Fruit fly (Drosophila melanogaster) whole organism, embryonic: ENCODE results near the gene CG32647.
A peak's percentile ranks its signal among the peaks of the same experiment; 100 is the strongest.

Experiments
- ATbp ChIP-seq: fragments of 200-800 bp; sonication (Bioruptor generic); optimal IDR thresholded peaks from 2 replicates; lab custom pipeline; 2017; ENCODE audit warnings: missing biosample characterization, mild to moderate bottlenecking, missing genetic modification characterization, missing genetic modification reagents
- B-H2 ChIP-seq: fragments of 200-800 bp; sonication (Bioruptor generic); optimal IDR thresholded peaks from 2 replicates; lab custom pipeline; 2018; ENCODE audit warnings: missing biosample characterization, mild to moderate bottlenecking, missing genetic modification characterization
- BtbVII ChIP-seq: fragments of 200-800 bp; sonication (Bioruptor generic); optimal IDR thresholded peaks from 3 replicates; lab custom pipeline; 2017; ENCODE audit warnings: missing biosample characterization, mild to moderate bottlenecking, missing genetic modification characterization
- CG10654 ChIP-seq: fragments of 200-800 bp; sonication (Bioruptor generic); optimal IDR thresholded peaks from 2 replicates; lab custom pipeline; 2016; ENCODE audit warnings: missing biosample characterization, missing genetic modification characterization
- CG11247 ChIP-seq: fragments of 200-800 bp; sonication (Bioruptor generic); IDR thresholded peaks from 2 replicates; pipeline ENCODE4 v1.3.6; 2022; ENCODE audit warnings: missing biosample characterization, missing genetic modification characterization
- CG13123 ChIP-seq: fragments of 200-800 bp; sonication (Bioruptor generic); optimal IDR thresholded peaks from 2 replicates; lab custom pipeline; 2016; ENCODE audit warnings: missing biosample characterization, missing genetic modification characterization
- CG14710 ChIP-seq: fragments of 200-800 bp; sonication (Bioruptor generic); optimal IDR thresholded peaks from 3 replicates; lab custom pipeline; 2019; ENCODE audit warnings: missing biosample characterization, mild to moderate bottlenecking, missing genetic modification characterization, moderate library complexity
- CG15073 ChIP-seq: fragments of 200-800 bp; sonication (Bioruptor generic); optimal IDR thresholded peaks from 2 replicates; lab custom pipeline; 2016; ENCODE audit warnings: missing biosample characterization, missing genetic modification characterization
- CG1602 ChIP-seq: fragments of 200-800 bp; sonication (Bioruptor generic); optimal IDR thresholded peaks from 3 replicates; lab custom pipeline; 2016; ENCODE audit warnings: missing biosample characterization, missing genetic modification characterization
- CG18011 ChIP-seq: fragments of 200-800 bp; sonication (Bioruptor generic); optimal IDR thresholded peaks from 2 replicates; lab custom pipeline; 2017; ENCODE audit warnings: missing biosample characterization, missing genetic modification characterization, mild to moderate bottlenecking, moderate library complexity, missing genotype
- CG2889 ChIP-seq: fragments of 200-800 bp; sonication (Bioruptor generic); IDR thresholded peaks from 3 replicates; pipeline ENCODE4 v1.3.6; 2022; ENCODE audit warnings: missing biosample characterization, missing genetic modification characterization
- CG31365 ChIP-seq: fragments of 200-800 bp; sonication (Bioruptor generic); optimal IDR thresholded peaks from 2 replicates; lab custom pipeline; 2018; ENCODE audit warnings: missing biosample characterization, mild to moderate bottlenecking, missing genetic modification characterization
- CG31388 ChIP-seq: fragments of 200-800 bp; sonication (Bioruptor generic); optimal IDR thresholded peaks from 2 replicates; lab custom pipeline; 2016; ENCODE audit warnings: missing biosample characterization, missing genetic modification characterization
- CG6689 ChIP-seq: fragments of 200-800 bp; sonication (Bioruptor generic); IDR thresholded peaks from 2 replicates; pipeline ENCODE4 v1.3.6; 2022; ENCODE audit warnings: missing biosample characterization, missing genetic modification characterization
- CG7372 ChIP-seq: fragments of 200-800 bp; sonication (Bioruptor generic); IDR thresholded peaks from 2 replicates; pipeline ENCODE4 v1.3.6; 2022; ENCODE audit warnings: missing biosample characterization, missing genetic modification characterization
- CG7745 ChIP-seq: fragments of 200-800 bp; sonication (Bioruptor generic); optimal IDR thresholded peaks from 2 replicates; lab custom pipeline; 2018; ENCODE audit warnings: missing biosample characterization, mild to moderate bottlenecking, missing genetic modification characterization, moderate library complexity
- CG7928 ChIP-seq: fragments of 200-800 bp; sonication (Bioruptor generic); optimal IDR thresholded peaks from 2 replicates; lab custom pipeline; 2017; ENCODE audit warnings: missing biosample characterization, mild to moderate bottlenecking, missing genetic modification characterization
- CG9609 ChIP-seq: fragments of 200-800 bp; sonication (Bioruptor generic); optimal IDR thresholded peaks from 3 replicates; lab custom pipeline; 2016; ENCODE audit warnings: missing biosample characterization, missing genetic modification characterization
- E2f2 ChIP-seq: fragments of 200-800 bp; sonication (Bioruptor generic); IDR thresholded peaks from 2 replicates; pipeline ENCODE4 v1.3.6; 2022; ENCODE audit warnings: missing biosample characterization, missing genetic modification characterization
- HLH4C ChIP-seq: fragments of 200-800 bp; sonication (Bioruptor generic); IDR thresholded peaks from 3 replicates; pipeline ENCODE4 v1.3.6; 2022; ENCODE audit warnings: missing biosample characterization, missing genetic modification characterization; ENCODE audit not compliant: partially characterized antibody
- HLHmδ ChIP-seq: fragments of 200-800 bp; sonication (Bioruptor generic); optimal IDR thresholded peaks from 2 replicates; lab custom pipeline; 2018; ENCODE audit warnings: missing biosample characterization, mild to moderate bottlenecking, missing genetic modification characterization, moderate library complexity
- Hmx ChIP-seq: fragments of 200-800 bp; sonication (Bioruptor generic); optimal IDR thresholded peaks from 2 replicates; lab custom pipeline; 2016; ENCODE audit warnings: missing biosample characterization, missing genetic modification characterization
- Hr78 ChIP-seq, 2 experiments: fragments of 200-800 bp in 1 of 2; fragments of >200 bp in 1 of 2; sonication (Bioruptor generic) in 1 of 2; optimal IDR thresholded peaks; 2 replicates each; lab custom pipeline; 2017 to 2019; ENCODE audit warnings: missing biosample characterization in 2 of 2, missing genetic modification characterization in 2 of 2, mild to moderate bottlenecking in 1 of 2, moderate library complexity in 1 of 2
- Kr ChIP-seq: fragments of 200-800 bp; sonication (Bioruptor generic); optimal IDR thresholded peaks from 2 replicates; lab custom pipeline; 2017; ENCODE audit warnings: missing biosample characterization, mild to moderate bottlenecking, missing genetic modification characterization
- Lhr ChIP-seq: fragments of 200-800 bp; sonication (Bioruptor generic); optimal IDR thresholded peaks from 3 replicates; lab custom pipeline; 2017; ENCODE audit warnings: mild to moderate bottlenecking, missing biosample characterization, missing genetic modification reagents, missing genetic modification characterization
- Mrtf ChIP-seq: fragments of 200-800 bp; sonication (Bioruptor generic); IDR thresholded peaks from 3 replicates; pipeline ENCODE4 v1.3.6; 2022; ENCODE audit warnings: missing biosample characterization, missing genetic modification characterization
- Neu2 ChIP-seq: fragments of 200-800 bp; sonication (Bioruptor generic); optimal IDR thresholded peaks from 3 replicates; lab custom pipeline; 2016; ENCODE audit warnings: missing biosample characterization, missing genetic modification characterization, borderline replicate concordance
- Spps ChIP-seq: fragments of 200-800 bp; sonication (Bioruptor generic); optimal IDR thresholded peaks from 2 replicates; lab custom pipeline; 2018; ENCODE audit warnings: missing biosample characterization, mild to moderate bottlenecking, missing genetic modification characterization
- br ChIP-seq: fragments of >200 bp; optimal IDR thresholded peaks from 2 replicates; lab custom pipeline; 2017
- chif ChIP-seq, 2 experiments: fragments of 200-800 bp; sonication (Bioruptor generic); optimal IDR thresholded peaks; 3 replicates each; lab custom pipeline; 2016; ENCODE audit warnings: missing biosample characterization in 2 of 2, missing genetic modification characterization in 2 of 2
- chinmo ChIP-seq: fragments of 200-800 bp; sonication (Bioruptor generic); IDR thresholded peaks from 4 replicates; pipeline ENCODE4 v1.3.6; 2022; ENCODE audit warnings: missing biosample characterization, missing genetic modification characterization; ENCODE audit not compliant: partially characterized antibody
- chm ChIP-seq: fragments of 200-800 bp; sonication (Bioruptor generic); IDR thresholded peaks from 2 replicates; pipeline ENCODE4 v1.3.6; 2022; ENCODE audit warnings: missing biosample characterization, missing genetic modification characterization
- crc ChIP-seq: fragments of 200-800 bp; sonication (Bioruptor generic); optimal IDR thresholded peaks from 2 replicates; lab custom pipeline; 2016; ENCODE audit warnings: missing biosample characterization, missing genetic modification characterization
- eyg ChIP-seq: fragments of 200-800 bp; sonication (Bioruptor generic); optimal IDR thresholded peaks from 3 replicates; lab custom pipeline; 2016; ENCODE audit warnings: missing biosample characterization, missing genetic modification characterization
- fru ChIP-seq: fragments of >200 bp; optimal IDR thresholded peaks from 2 replicates; lab custom pipeline; 2017
- gfzf ChIP-seq: fragments of 200-800 bp; sonication (Bioruptor generic); optimal IDR thresholded peaks from 2 replicates; lab custom pipeline; 2016; ENCODE audit warnings: missing biosample characterization, mild to moderate bottlenecking, missing genetic modification characterization, moderate library complexity
- gsb ChIP-seq: fragments of 200-800 bp; sonication (Bioruptor generic); IDR thresholded peaks from 2 replicates; pipeline ENCODE4 v1.3.6; 2022; ENCODE audit warnings: missing biosample characterization, missing genetic modification characterization
- hb ChIP-seq: fragments of 200-800 bp; sonication (Bioruptor generic); IDR thresholded peaks from 3 replicates; pipeline ENCODE4 v1.3.6; 2022; ENCODE audit warnings: missing biosample characterization, missing genetic modification characterization; ENCODE audit not compliant: partially characterized antibody
- insv ChIP-seq, 2 experiments: fragments of 200-800 bp; sonication (Bioruptor generic); optimal IDR thresholded peaks; 3 replicates each; lab custom pipeline; 2016 to 2018; ENCODE audit warnings: missing biosample characterization in 2 of 2, missing genetic modification characterization in 2 of 2
- jumu ChIP-seq: fragments of 200-800 bp; sonication (Bioruptor generic); optimal IDR thresholded peaks from 3 replicates; lab custom pipeline; 2016; ENCODE audit warnings: missing biosample characterization, missing genetic modification characterization
- lmd ChIP-seq: fragments of 200-800 bp; sonication (Bioruptor generic); IDR thresholded peaks from 2 replicates; pipeline ENCODE4 v1.3.6; 2022; ENCODE audit warnings: missing biosample characterization, missing genetic modification characterization
- lola ChIP-seq, 3 experiments: fragments of >200 bp in 2 of 3; fragments of 200-800 bp in 1 of 3; sonication (Bioruptor generic) in 1 of 3; optimal IDR thresholded peaks; 2 replicates each; lab custom pipeline; 2017 to 2019; ENCODE audit warnings: missing biosample characterization in 3 of 3, missing genetic modification characterization in 3 of 3, mild to moderate bottlenecking in 1 of 3, moderate library complexity in 1 of 3
- oc ChIP-seq: fragments of 200-800 bp; sonication (Bioruptor generic); optimal IDR thresholded peaks from 2 replicates; lab custom pipeline; 2018; ENCODE audit warnings: missing biosample characterization, mild to moderate bottlenecking, missing genetic modification characterization, moderate library complexity
- pho ChIP-seq: fragments of 200-800 bp; sonication (Bioruptor generic); optimal IDR thresholded peaks from 2 replicates; lab custom pipeline; 2016; ENCODE audit warnings: missing biosample characterization, missing genetic modification characterization
- salm ChIP-seq: fragments of 200-800 bp; sonication (Bioruptor generic); optimal IDR thresholded peaks from 2 replicates; lab custom pipeline; 2018; ENCODE audit warnings: missing biosample characterization, mild to moderate bottlenecking, missing genetic modification characterization
- seq ChIP-seq: fragments of 200-800 bp; sonication (Bioruptor generic); IDR thresholded peaks from 2 replicates; pipeline ENCODE4 v1.3.6; 2022; ENCODE audit warnings: missing biosample characterization, missing genetic modification characterization
- ssp ChIP-seq: fragments of 200-800 bp; sonication (Bioruptor generic); IDR thresholded peaks from 2 replicates; pipeline ENCODE4 v1.3.6; 2022; ENCODE audit warnings: missing biosample characterization, missing genetic modification characterization
- wek ChIP-seq: fragments of 200-800 bp; sonication (Bioruptor generic); optimal IDR thresholded peaks from 3 replicates; lab custom pipeline; 2018; ENCODE audit warnings: missing biosample characterization, mild to moderate bottlenecking, missing genetic modification characterization, moderate library complexity
- zen ChIP-seq: fragments of 200-800 bp; sonication (Bioruptor generic); optimal IDR thresholded peaks from 3 replicates; lab custom pipeline; 2018; ENCODE audit warnings: missing biosample characterization, mild to moderate bottlenecking, missing genetic modification characterization, moderate library complexity

Gene CG32647

DNA sequence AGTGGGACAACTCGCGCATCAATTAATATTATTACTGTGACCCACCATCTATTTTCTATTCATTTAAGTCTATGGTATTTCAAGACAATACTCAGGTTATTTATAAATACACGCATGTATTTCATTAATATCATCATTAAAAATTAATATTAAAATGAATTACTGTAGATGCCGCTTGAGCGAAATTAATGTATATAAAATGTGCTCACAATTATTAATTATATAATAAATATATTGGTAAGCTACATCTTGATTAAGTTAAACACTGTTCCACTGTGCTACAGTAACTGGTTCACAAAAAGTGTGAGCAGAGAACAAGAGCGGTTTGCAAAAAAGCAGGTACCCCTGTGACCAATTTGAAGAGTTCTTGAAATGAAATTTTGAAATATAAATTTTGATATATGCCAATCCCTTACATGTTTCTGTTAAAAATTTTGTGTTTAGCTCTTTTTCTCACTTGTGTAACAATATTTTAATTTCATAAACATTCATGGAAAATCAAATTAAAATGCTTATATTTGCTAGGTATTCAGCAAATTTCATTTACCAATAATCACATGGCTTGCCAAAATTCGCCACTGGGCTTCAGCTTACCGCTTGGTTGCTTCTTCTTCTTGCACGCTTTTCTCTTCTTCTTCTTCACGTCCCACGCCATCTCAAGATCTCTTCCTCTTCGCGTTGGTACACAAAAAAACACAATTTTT is 33.7 kb downstream of the CG32647 start (continued):
- TF ChIP-seq HLH4C (GFP tag; lab: Robert Waterston, UW) (peak; percentile 65; the same call in 2 of the 3 replicates), ssp (GFP tag; lab: Robert Waterston, UW) (peak; percentile 96), ATbp (GFP tag; lab: Kevin White, UChicago) (peak; percentile 100), CG6689 (GFP tag; lab: Robert Waterston, UW) (peak; percentile 99), chinmo (GFP tag; lab: Robert Waterston, UW) (no peak), B-H2 (GFP tag; lab: Kevin White, UChicago) (peak; percentile 100), pho (GFP tag; lab: Kevin White, UChicago) (peak; percentile 100), lola (GFP tag; optimal IDR thresholded peaks at IDR 0.05; lab: Kevin White, UChicago) (peak in 2 of 3 experiments; percentile 40 to 100), Neu2 (peak; percentile 97), CG7745 (tag; lab: Kevin White, UChicago) (peak; percentile 1), Hr78 (GFP tag; optimal IDR thresholded peaks at IDR 0.05; lab: Kevin White, UChicago) (peak in 1 of 2 experiments; percentile 96), Mrtf (GFP tag; lab: Robert Waterston, UW) (peak; percentile 100), CG18011 (GFP tag; lab: Kevin White, UChicago) (peak; percentile 94), insv (GFP tag; optimal IDR thresholded peaks at IDR 0.05; lab: Kevin White, UChicago) (peak; percentile 85 to 90), BtbVII (peak; percentile 100), eyg (GFP tag; lab: Kevin White, UChicago) (peak; percentile 99), br (lab: Kevin White, UChicago) (no peak), CG15073 (GFP tag; lab: Kevin White, UChicago) (peak; percentile 93), CG11247 (GFP tag; lab: Robert Waterston, UW) (peak; percentile 99), jumu (peak; percentile 99), Hmx (GFP tag; lab: Kevin White, UChicago) (peak; percentile 98), CG1602 (GFP tag; lab: Kevin White, UChicago) (peak; percentile 99), wek (GFP tag; lab: Kevin White, UChicago) (peak; percentile 94), CG14710 (tag; lab: Kevin White, UChicago) (peak; percentile 99), chm (peak; percentile 98), HLHmδ (GFP tag; lab: Kevin White, UChicago) (no peak), hb (peak; percentile 73; the same call in 2 of the 3 replicates), zen (tag; lab: Kevin White, UChicago) (peak; percentile 100), gsb (GFP tag; lab: Robert Waterston, UW) (peak; percentile 99), Kr (GFP tag; lab: Kevin White, UChicago) (peak; percentile 95), Spps (peak; percentile 98), CG9609 (peak; percentile 100), crc (GFP tag; lab: Kevin White, UChicago) (peak; percentile 99), CG10654 (GFP tag; lab: Kevin White, UChicago) (peak; percentile 100), E2f2 (peak; percentile 95), CG31388 (peak; percentile 99), seq (GFP tag; lab: Robert Waterston, UW) (peak; percentile 100), Lhr (GFP tag; lab: Kevin White, UChicago) (peak; percentile 99), oc (tag; lab: Kevin White, UChicago) (peak; percentile 99), salm (peak; percentile 100), fru (lab: Kevin White, UChicago) (no peak), CG31365 (tag; lab: Kevin White, UChicago) (peak; percentile 95), chif (GFP tag; optimal IDR thresholded peaks at IDR 0.05; lab: Kevin White, UChicago) (peak; percentile 100), gfzf (GFP tag; lab: Kevin White, UChicago) (peak; percentile 49), CG13123 (GFP tag; lab: Kevin White, UChicago) (peak; percentile 98), lmd (GFP tag; lab: Robert Waterston, UW) (peak; percentile 100), CG7372 (GFP tag; lab: Robert Waterston, UW) (peak; percentile 100), CG2889 (GFP tag; lab: Robert Waterston, UW) (peak; percentile 100), CG7928 (GFP tag; lab: Kevin White, UChicago) (peak; percentile 91)
